Worm (Caenorhabditis elegans): Measurements from ENCODE around the gene ascc-1.
A peak's percentile ranks its signal among the peaks of the same experiment; 100 is the strongest.

ascc-1 gene

DNA sequence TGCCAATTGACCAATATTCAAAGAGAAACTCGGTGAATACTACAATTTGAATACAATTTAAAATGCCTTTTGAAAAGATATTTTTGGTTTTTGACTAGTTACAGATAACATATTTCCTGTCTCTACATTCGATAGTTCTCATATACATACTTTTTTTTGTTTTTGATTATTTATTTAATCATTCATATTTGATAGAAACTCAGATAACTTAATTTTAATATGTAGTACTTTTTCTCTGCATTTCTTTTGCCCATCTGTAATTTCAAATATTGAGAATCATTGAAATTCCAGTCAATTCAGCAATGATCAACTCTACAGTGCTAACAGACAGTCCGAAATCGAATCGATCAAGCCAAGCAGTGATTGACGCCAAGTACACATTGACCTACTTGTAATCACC lies 3.5 kb downstream of the ascc-1 start, which contains the start of gene C23H3.2:
TSS of gene C23H3.2 (plus strand) at position 301 of the 400 bp plus-strand sequence.
- no peak for TF ChIP-seq nhr-77 (tag; optimal IDR thresholded peaks at IDR 0.05)
- no peak for TF ChIP-seq nhr-67 (tag; optimal IDR thresholded peaks at IDR 0.05)
- TF ChIP-seq unc-39 (tag; optimal IDR thresholded peaks at IDR 0.05) = no peak
- no peak for TF ChIP-seq nhr-76 (tag; optimal IDR thresholded peaks at IDR 0.05)
- TF ChIP-seq mml-1 (tag; optimal IDR thresholded peaks at IDR 0.05) = no peak
- TF ChIP-seq ztf-4 (tag; optimal IDR thresholded peaks at IDR 0.05) = no peak
- TF ChIP-seq elt-2 (tag; optimal IDR thresholded peaks at IDR 0.05) = no peak
- no peak for TF ChIP-seq R02D3.7 (tag; optimal IDR thresholded peaks at IDR 0.05)
- no peak for TF ChIP-seq elt-1 (tag; optimal IDR thresholded peaks at IDR 0.05)
- no peak for TF ChIP-seq ceh-16 (tag; optimal IDR thresholded peaks at IDR 0.05)

DNA sequence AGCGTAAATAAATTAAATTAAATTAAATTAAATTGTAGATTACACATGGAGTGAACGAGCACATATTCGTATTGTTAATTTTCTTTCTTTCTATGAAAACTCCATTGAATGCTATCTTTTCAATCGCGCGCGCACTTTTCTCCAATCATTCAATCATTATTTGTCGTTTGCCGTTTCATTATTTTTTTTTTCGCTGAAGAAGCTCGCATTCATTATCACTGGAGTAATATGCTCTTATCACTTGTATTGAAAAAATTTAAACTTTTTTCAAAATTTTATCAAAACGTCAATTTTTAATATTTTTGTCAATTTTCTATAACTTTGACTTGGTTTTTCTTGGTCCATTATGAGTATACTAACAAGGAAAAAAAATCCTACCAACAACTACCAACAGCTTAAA lies 8.0 kb downstream of the ascc-1 start:
- TF ChIP-seq nhr-237 (tag; optimal IDR thresholded peaks at IDR 0.05) (no peak), lsy-12 (tag; optimal IDR thresholded peaks at IDR 0.05) (no peak), egl-27 (tag; optimal IDR thresholded peaks at IDR 0.05) (no peak), eor-1 (tag; optimal IDR thresholded peaks at IDR 0.05) (no peak), elt-2 (tag; optimal IDR thresholded peaks at IDR 0.05) (peak; percentile 45), fos-1 (tag; optimal IDR thresholded peaks at IDR 0.05) (no peak)

DNA sequence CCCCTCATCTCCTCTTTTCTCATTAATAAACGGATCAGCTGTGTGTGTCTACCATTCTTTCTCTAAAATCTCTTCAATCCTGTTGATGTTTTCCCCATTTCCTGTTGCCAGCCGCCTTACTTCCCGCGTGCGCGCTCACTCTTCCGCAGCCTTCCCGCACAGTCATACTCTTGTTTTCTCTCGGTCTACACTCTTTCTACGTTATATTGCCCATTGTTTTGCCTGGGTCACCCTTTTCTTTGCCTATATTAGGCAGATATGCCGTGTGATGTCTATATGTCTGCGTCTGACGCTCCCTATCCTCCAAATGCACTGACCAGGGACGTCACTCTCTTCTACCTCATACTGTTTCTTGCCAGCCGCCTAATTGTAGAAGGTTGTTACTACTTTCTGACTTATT lies 8.9 kb downstream of the ascc-1 start:
- no peak for TF ChIP-seq fkh-2 (tag; optimal IDR thresholded peaks at IDR 0.05)
- TF ChIP-seq pha-4 (tag; optimal IDR thresholded peaks at IDR 0.05) = peak; percentile 27
- TF ChIP-seq nhr-43 (tag; optimal IDR thresholded peaks at IDR 0.05; ENCODE audit: poor library complexity, severe bottlenecking) = peak; percentile 72
- TF ChIP-seq unc-62 (GFP tag; optimal IDR thresholded peaks at IDR 0.05) = no peak
- no peak for TF ChIP-seq mml-1 (tag; optimal IDR thresholded peaks at IDR 0.05)
- TF ChIP-seq ztf-4 (tag; optimal IDR thresholded peaks at IDR 0.05) = no peak
- peak; percentile 90 for TF ChIP-seq nhr-25 (tag; optimal IDR thresholded peaks at IDR 0.05)
- no peak for TF ChIP-seq nhr-67 (tag; optimal IDR thresholded peaks at IDR 0.05)
- peak; percentile 3 for TF ChIP-seq lin-39 (tag; optimal IDR thresholded peaks at IDR 0.05)
- peak in 1 of 3 experiments; percentile 53 for TF ChIP-seq elt-3 (tag; optimal IDR thresholded peaks at IDR 0.05)
- no peak for TF ChIP-seq daf-12 (tag; optimal IDR thresholded peaks at IDR 0.05)
- TF ChIP-seq nhr-28 (tag; optimal IDR thresholded peaks at IDR 0.05) = no peak
- TF ChIP-seq zag-1 (tag; optimal IDR thresholded peaks at IDR 0.05) = no peak
- peak; percentile 28 for TF ChIP-seq jun-1 (tag; optimal IDR thresholded peaks at IDR 0.05)
- no peak for TF ChIP-seq lin-15B (tag; optimal IDR thresholded peaks at IDR 0.05)
- peak; percentile 56 for TF ChIP-seq hmg-11 (tag; optimal IDR thresholded peaks at IDR 0.05)
- TF ChIP-seq lsy-12 (tag; optimal IDR thresholded peaks at IDR 0.05) = no peak
- no peak for TF ChIP-seq nhr-77 (tag; optimal IDR thresholded peaks at IDR 0.05)
- no peak for TF ChIP-seq unc-39 (tag; optimal IDR thresholded peaks at IDR 0.05)
- TF ChIP-seq nhr-23 (tag; optimal IDR thresholded peaks at IDR 0.05) = peak; percentile 76
- no peak for TF ChIP-seq ama-1 (optimal IDR thresholded peaks at IDR 0.05)
- TF ChIP-seq egl-5 (tag; optimal IDR thresholded peaks at IDR 0.05) = no peak
- TF ChIP-seq ceh-82 (tag; optimal IDR thresholded peaks at IDR 0.05) = no peak
- TF ChIP-seq tbx-2 (tag; optimal IDR thresholded peaks at IDR 0.05) = no peak
- no peak for TF ChIP-seq snpc-4 (tag; optimal IDR thresholded peaks at IDR 0.05)
- peak; percentile 3 for TF ChIP-seq elt-2 (tag; optimal IDR thresholded peaks at IDR 0.05)
- TF ChIP-seq skn-1 (tag; optimal IDR thresholded peaks at IDR 0.05) = no peak
- peak; percentile 10 for TF ChIP-seq nfya-1 (tag; optimal IDR thresholded peaks at IDR 0.05; ENCODE audit: insufficient read depth)
- no peak for TF ChIP-seq aly-2 (tag; optimal IDR thresholded peaks at IDR 0.05)
- TF ChIP-seq sea-2 (GFP tag; optimal IDR thresholded peaks at IDR 0.05) = no peak
- no peak for TF ChIP-seq nhr-12 (tag; optimal IDR thresholded peaks at IDR 0.05)

ce11 chrII:67663-68062 lies 10.2 kb downstream of the ascc-1 start:
- TF ChIP-seq pqm-1 (tag; optimal IDR thresholded peaks at IDR 0.05) = peak; percentile 27
- TF ChIP-seq R02D3.7 (tag; optimal IDR thresholded peaks at IDR 0.05) = no peak
- no peak for TF ChIP-seq aly-2 (tag; optimal IDR thresholded peaks at IDR 0.05)
- TF ChIP-seq nhr-67 (tag; optimal IDR thresholded peaks at IDR 0.05) = no peak
- TF ChIP-seq elt-2 (tag; optimal IDR thresholded peaks at IDR 0.05) = peak; percentile 41
- no peak for TF ChIP-seq mml-1 (tag; optimal IDR thresholded peaks at IDR 0.05)
- no peak for TF ChIP-seq nfya-1 (tag; optimal IDR thresholded peaks at IDR 0.05; ENCODE audit: insufficient read depth)
